Fruit fly (Drosophila melanogaster): ENCODE data around the gene CG43901.

CG43901 gene

dm6 chrX:10932300-10932699 is 26.7 kb downstream of the CG43901 start:
- no peak for TF ChIP-seq pan (optimal IDR thresholded peaks at IDR 0.05)
- no peak for TF ChIP-seq foxo (GFP tag; optimal IDR thresholded peaks at IDR 0.05)
- no peak for TF ChIP-seq CG9705 (GFP tag; optimal IDR thresholded peaks at IDR 0.05)
- TF ChIP-seq dsf (GFP tag; optimal IDR thresholded peaks at IDR 0.05; ENCODE audit: borderline replicate concordance), result no peak
- no peak for TF ChIP-seq ey (GFP tag; optimal IDR thresholded peaks at IDR 0.05)
- TF ChIP-seq br (GFP tag; optimal IDR thresholded peaks at IDR 0.05), result no peak
- peak; percentile 21 for TF ChIP-seq Sp1 (GFP tag; optimal IDR thresholded peaks at IDR 0.05)
- no peak for TF ChIP-seq tai (GFP tag; optimal IDR thresholded peaks at IDR 0.05)
- no peak for TF ChIP-seq rgr (GFP tag; optimal IDR thresholded peaks at IDR 0.05)
- TF ChIP-seq Dif (GFP tag; optimal IDR thresholded peaks at IDR 0.05; ENCODE audit: partially characterized antibody), result no peak
- TF ChIP-seq sv (GFP tag; optimal IDR thresholded peaks at IDR 0.05), result no peak
- peak; percentile 55 for TF ChIP-seq psq (GFP tag; optimal IDR thresholded peaks at IDR 0.05)
- no peak for TF ChIP-seq HLH106 (tag; optimal IDR thresholded peaks at IDR 0.05)
- TF ChIP-seq OdsH (GFP tag; optimal IDR thresholded peaks at IDR 0.05), result no peak
- no peak for TF ChIP-seq usp (GFP tag; optimal IDR thresholded peaks at IDR 0.05)
- no peak for TF ChIP-seq lola (GFP tag; optimal IDR thresholded peaks at IDR 0.05)

dm6 chrX:10933776-10934175 is 28.2 kb downstream of the CG43901 start:
- TF ChIP-seq Mio (GFP tag; optimal IDR thresholded peaks at IDR 0.05), result no peak
- no peak for TF ChIP-seq tai (GFP tag; optimal IDR thresholded peaks at IDR 0.05)
- TF ChIP-seq CG9705 (GFP tag; optimal IDR thresholded peaks at IDR 0.05), result no peak
- no peak for TF ChIP-seq pan (optimal IDR thresholded peaks at IDR 0.05)
- peak; percentile 2 for TF ChIP-seq fru (GFP tag; optimal IDR thresholded peaks at IDR 0.05)
- peak in 1 of 2 experiments; percentile 38 for TF ChIP-seq foxo (GFP tag; optimal IDR thresholded peaks at IDR 0.05)
- no peak for TF ChIP-seq rgr (GFP tag; optimal IDR thresholded peaks at IDR 0.05)
- no peak for TF ChIP-seq psq (GFP tag; optimal IDR thresholded peaks at IDR 0.05)
- TF ChIP-seq ey (GFP tag; optimal IDR thresholded peaks at IDR 0.05), result no peak
- no peak for TF ChIP-seq sv (GFP tag; optimal IDR thresholded peaks at IDR 0.05)
- peak; percentile 9 for TF ChIP-seq h (GFP tag; optimal IDR thresholded peaks at IDR 0.05)
- TF ChIP-seq br (GFP tag; optimal IDR thresholded peaks at IDR 0.05), result no peak
- TF ChIP-seq Myc (optimal IDR thresholded peaks at IDR 0.05), result no peak
- TF ChIP-seq dsf (GFP tag; optimal IDR thresholded peaks at IDR 0.05; ENCODE audit: borderline replicate concordance), result no peak
- no peak for TF ChIP-seq dmrt93B (GFP tag; optimal IDR thresholded peaks at IDR 0.05)
- TF ChIP-seq woc (GFP tag; optimal IDR thresholded peaks at IDR 0.05), result no peak
- TF ChIP-seq sage (GFP tag; optimal IDR thresholded peaks at IDR 0.05), result no peak
- TF ChIP-seq Hr83 (GFP tag; optimal IDR thresholded peaks at IDR 0.05; ENCODE audit: poor library complexity, severe bottlenecking), result no peak
- no peak for TF ChIP-seq Rel (GFP tag; optimal IDR thresholded peaks at IDR 0.05)
- no peak for TF ChIP-seq Rel (tag; optimal IDR thresholded peaks at IDR 0.05)
- TF ChIP-seq dl (GFP tag; optimal IDR thresholded peaks at IDR 0.05; ENCODE audit: insufficient read depth in 1 of 2, partially characterized antibody in 2 of 2), result no peak
- TF ChIP-seq usp (GFP tag; optimal IDR thresholded peaks at IDR 0.05), result no peak
- no peak for TF ChIP-seq Hr78 (GFP tag; optimal IDR thresholded peaks at IDR 0.05)
- TF ChIP-seq Abd-B (GFP tag; optimal IDR thresholded peaks at IDR 0.05), result no peak

- no peak for TF ChIP-seq rgr (GFP tag; optimal IDR thresholded peaks at IDR 0.05)
- TF ChIP-seq dsf (GFP tag; optimal IDR thresholded peaks at IDR 0.05; ENCODE audit: borderline replicate concordance), result no peak
- TF ChIP-seq Hnf4 (GFP tag; optimal IDR thresholded peaks at IDR 0.05), result no peak
- no peak for TF ChIP-seq CrebA (GFP tag; optimal IDR thresholded peaks at IDR 0.05; ENCODE audit: borderline replicate concordance)
- TF ChIP-seq sv (GFP tag; optimal IDR thresholded peaks at IDR 0.05), result no peak
- no peak for TF ChIP-seq Hr83 (GFP tag; optimal IDR thresholded peaks at IDR 0.05; ENCODE audit: poor library complexity, severe bottlenecking)
- TF ChIP-seq Mio (GFP tag; optimal IDR thresholded peaks at IDR 0.05), result no peak
- TF ChIP-seq Dif (GFP tag; optimal IDR thresholded peaks at IDR 0.05; ENCODE audit: partially characterized antibody), result no peak
- TF ChIP-seq foxo (GFP tag; optimal IDR thresholded peaks at IDR 0.05), result no peak
- no peak for TF ChIP-seq Jra (GFP tag; optimal IDR thresholded peaks at IDR 0.05)
- no peak for TF ChIP-seq CG32264 (GFP tag; optimal IDR thresholded peaks at IDR 0.05)
- no peak for TF ChIP-seq Dfd (GFP tag; optimal IDR thresholded peaks at IDR 0.05)
- TF ChIP-seq CG9705 (GFP tag; optimal IDR thresholded peaks at IDR 0.05), result no peak
- no peak for TF ChIP-seq fru (GFP tag; optimal IDR thresholded peaks at IDR 0.05)
- no peak for TF ChIP-seq woc (GFP tag; optimal IDR thresholded peaks at IDR 0.05)
These were observed 30.0 kb downstream of the CG43901 start for dm6 chrX:10935587-10935986.

- TF ChIP-seq Dfd (GFP tag; optimal IDR thresholded peaks at IDR 0.05) (no peak), dl (GFP tag; optimal IDR thresholded peaks at IDR 0.05; ENCODE audit: insufficient read depth in 1 of 2, partially characterized antibody in 2 of 2) (no peak), Abd-B (GFP tag; optimal IDR thresholded peaks at IDR 0.05) (no peak), Hr78 (GFP tag; optimal IDR thresholded peaks at IDR 0.05) (no peak), Sp1 (GFP tag; optimal IDR thresholded peaks at IDR 0.05) (peak; percentile 42), sv (GFP tag; optimal IDR thresholded peaks at IDR 0.05) (peak; percentile 55), rgr (GFP tag; optimal IDR thresholded peaks at IDR 0.05) (peak; percentile 64), N (GFP tag; optimal IDR thresholded peaks at IDR 0.05) (no peak), GATAd (GFP tag; optimal IDR thresholded peaks at IDR 0.05) (no peak), Myc (optimal IDR thresholded peaks at IDR 0.05) (no peak), Vsx2 (GFP tag; optimal IDR thresholded peaks at IDR 0.05; ENCODE audit: partially characterized antibody) (no peak), jim (GFP tag; optimal IDR thresholded peaks at IDR 0.05) (no peak), Jra (GFP tag; optimal IDR thresholded peaks at IDR 0.05) (no peak), fru (GFP tag; optimal IDR thresholded peaks at IDR 0.05) (peak; percentile 78), sage (GFP tag; optimal IDR thresholded peaks at IDR 0.05) (no peak), tai (GFP tag; optimal IDR thresholded peaks at IDR 0.05) (no peak), foxo (GFP tag; optimal IDR thresholded peaks at IDR 0.05) (peak in 1 of 2 experiments; percentile 76), usp (GFP tag; optimal IDR thresholded peaks at IDR 0.05) (no peak), pan (optimal IDR thresholded peaks at IDR 0.05) (no peak), Rel (GFP tag; optimal IDR thresholded peaks at IDR 0.05) (no peak), Rel (tag; optimal IDR thresholded peaks at IDR 0.05) (no peak), CG32264 (GFP tag; optimal IDR thresholded peaks at IDR 0.05) (no peak), dsf (GFP tag; optimal IDR thresholded peaks at IDR 0.05; ENCODE audit: borderline replicate concordance) (no peak), br (GFP tag; optimal IDR thresholded peaks at IDR 0.05) (peak; percentile 52), Dif (GFP tag; optimal IDR thresholded peaks at IDR 0.05; ENCODE audit: partially characterized antibody) (no peak), psq (GFP tag; optimal IDR thresholded peaks at IDR 0.05) (peak; percentile 30), brk (GFP tag; optimal IDR thresholded peaks at IDR 0.05) (no peak), Hr83 (GFP tag; optimal IDR thresholded peaks at IDR 0.05; ENCODE audit: poor library complexity, severe bottlenecking) (no peak)
These were observed 31.0 kb downstream of the CG43901 start for dm6 chrX:10936599-10936998.
